Worm (Caenorhabditis elegans) whole organism, L4/young adult: ENCODE data around the gene C29F9.2.

Experiments
- W03F9.2 ChIP-seq: fragments of 150-350 bp; optimal IDR thresholded peaks from 2 replicates; lab custom pipeline; 2014; ENCODE audit warnings: missing biosample characterization, missing genetic modification characterization
- dao-5 ChIP-seq: sonication (generic microtip); optimal IDR thresholded peaks from 2 replicates; lab custom pipeline; 2016; ENCODE audit warnings: missing genotype, missing genetic modification characterization, moderate library complexity, missing compliant biosample characterization
- him-1 ChIP-seq: sonication (generic microtip); optimal IDR thresholded peaks from 2 replicates; lab custom pipeline; 2016; ENCODE audit warnings: missing genotype, missing genetic modification reagents, missing genetic modification characterization, missing compliant biosample characterization

DNA sequence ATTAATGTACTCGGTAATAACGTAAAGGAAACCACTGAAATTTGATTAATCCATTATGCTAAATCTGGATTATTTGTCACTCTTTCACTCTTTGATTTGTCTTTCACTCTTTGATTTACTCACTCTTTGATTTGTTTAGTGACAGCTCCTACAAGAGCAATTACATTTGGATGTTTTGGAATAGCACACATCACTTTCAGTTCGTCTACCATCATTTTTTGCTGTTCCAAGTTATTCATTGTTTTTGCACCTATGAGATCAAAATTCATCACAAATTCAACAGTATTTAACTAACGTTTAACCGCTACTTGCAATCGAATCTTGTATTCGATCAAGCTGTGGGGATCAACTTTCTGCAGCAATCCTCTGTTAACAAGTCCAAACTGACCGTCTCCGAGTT lies 18.4 kb downstream of the C29F9.2 start:
- TF ChIP-seq dao-5 (no peak), him-1 (no peak), W03F9.2 (tag; lab: Kevin White, UChicago) (no peak)
